Worm (Caenorhabditis elegans): ENCODE measurements around the gene str-118.

DNA sequence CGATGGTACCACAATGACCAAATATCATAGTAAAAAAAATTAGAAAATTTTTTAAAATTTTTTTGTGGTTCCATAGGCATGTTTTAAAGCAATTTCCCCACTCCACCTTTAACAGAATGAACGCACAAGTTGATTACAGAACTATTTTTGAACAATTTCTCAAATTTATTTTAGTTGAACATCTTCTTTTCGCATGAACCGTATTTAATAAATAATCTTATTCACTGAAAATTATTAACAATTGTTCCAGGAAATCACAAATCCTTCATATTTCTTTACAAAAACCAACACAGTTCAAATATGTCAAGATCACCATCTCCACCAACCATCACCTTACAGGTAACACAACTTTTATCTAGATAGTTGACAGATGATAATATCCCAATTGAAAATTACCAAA lies 40.3 kb upstream of the str-118 start, which contains the start of gene lea-1:
- TF ChIP-seq nhr-23 (tag; optimal IDR thresholded peaks at IDR 0.05): no peak
- TF ChIP-seq lsy-12 (tag; optimal IDR thresholded peaks at IDR 0.05): no peak
- TF ChIP-seq skn-1 (tag; optimal IDR thresholded peaks at IDR 0.05): no peak
- no peak for TF ChIP-seq nhr-12 (tag; optimal IDR thresholded peaks at IDR 0.05)
- no peak for TF ChIP-seq ama-1 (optimal IDR thresholded peaks at IDR 0.05)
- no peak for TF ChIP-seq ceh-9 (tag; optimal IDR thresholded peaks at IDR 0.05)
- TF ChIP-seq elt-1 (tag; optimal IDR thresholded peaks at IDR 0.05): no peak
- TF ChIP-seq snpc-4 (tag; optimal IDR thresholded peaks at IDR 0.05): no peak
